Worm (Caenorhabditis elegans) whole organism, L2 larva: ENCODE results near the gene R12B2.2.
A peak's percentile ranks its signal among the peaks of the same experiment; 100 is the strongest.

Experiments used
- C34F6.9 ChIP-seq: fragments of 150-350 bp; optimal IDR thresholded peaks from 2 replicates; lab custom pipeline; 2014; ENCODE audit warnings: missing biosample characterization, missing genetic modification characterization
- F13H6.1 ChIP-seq: sonication (generic microtip); optimal IDR thresholded peaks from 2 replicates; lab custom pipeline; 2016; ENCODE audit warnings: missing genetic modification characterization, missing compliant biosample characterization
- R02D3.7 ChIP-seq: fragments of 150-350 bp; optimal IDR thresholded peaks from 2 replicates; lab custom pipeline; 2014; ENCODE audit warnings: missing biosample characterization, missing genetic modification characterization
- Y55F3AM.14 ChIP-seq: fragments of 200-800 bp; sonication (Bioruptor generic); optimal IDR thresholded peaks from 2 replicates; lab custom pipeline; 2018; ENCODE audit warnings: mild to moderate bottlenecking, missing genetic modification characterization, missing compliant biosample characterization
- ZK546.5 ChIP-seq: sonication (generic microtip); optimal IDR thresholded peaks from 2 replicates; lab custom pipeline; 2017; ENCODE audit warnings: missing biosample characterization, missing genetic modification characterization
- alr-1 ChIP-seq: fragments of 150-350 bp; optimal IDR thresholded peaks from 2 replicates; lab custom pipeline; 2014; ENCODE audit warnings: missing biosample characterization, missing genetic modification characterization
- aly-2 ChIP-seq: fragments of 150-350 bp; optimal IDR thresholded peaks from 2 replicates; lab custom pipeline; 2014; ENCODE audit warnings: missing biosample characterization, missing genetic modification characterization
- ama-1 ChIP-seq: fragments of 150-350 bp; optimal IDR thresholded peaks from 2 replicates; lab custom pipeline; 2018; ENCODE audit warnings: inconsistent platforms
- blmp-1 ChIP-seq: sonication (generic microtip); optimal IDR thresholded peaks from 2 replicates; lab custom pipeline; 2017; ENCODE audit warnings: missing genetic modification characterization, mild to moderate bottlenecking, missing compliant biosample characterization, antibody characterized with exemption, moderate library complexity; ENCODE audit not compliant: insufficient read depth
- ceh-16 ChIP-seq: fragments of 150-350 bp; optimal IDR thresholded peaks from 2 replicates; lab custom pipeline; 2014; ENCODE audit warnings: missing biosample characterization, missing genetic modification characterization
- ceh-82 ChIP-seq: fragments of 150-350 bp; optimal IDR thresholded peaks from 2 replicates; lab custom pipeline; 2014; ENCODE audit warnings: missing biosample characterization, missing genetic modification characterization
- crh-2 ChIP-seq: sonication (generic microtip); optimal IDR thresholded peaks from 2 replicates; lab custom pipeline; 2017; ENCODE audit warnings: missing biosample characterization, missing genetic modification characterization
- dmd-4 ChIP-seq: sonication (generic microtip); optimal IDR thresholded peaks from 2 replicates; lab custom pipeline; 2017; ENCODE audit warnings: missing biosample characterization, missing genetic modification characterization
- egl-27 ChIP-seq: sonication (generic microtip); optimal IDR thresholded peaks from 3 replicates; lab custom pipeline; 2017; ENCODE audit warnings: missing biosample characterization, missing genetic modification reagents, missing genetic modification characterization
- elt-1 ChIP-seq: fragments of 150-350 bp; optimal IDR thresholded peaks from 2 replicates; lab custom pipeline; 2014; ENCODE audit warnings: missing biosample characterization, missing genetic modification characterization
- elt-3 ChIP-seq: sonication (generic microtip); optimal IDR thresholded peaks from 2 replicates; lab custom pipeline; 2017; ENCODE audit warnings: missing biosample characterization, missing genetic modification characterization
- fos-1 ChIP-seq: fragments of 150-350 bp; optimal IDR thresholded peaks from 2 replicates; lab custom pipeline; 2014; ENCODE audit warnings: missing biosample characterization, missing genetic modification characterization
- gmeb-1 ChIP-seq: fragments of 150-350 bp; optimal IDR thresholded peaks from 2 replicates; lab custom pipeline; 2014; ENCODE audit warnings: missing biosample characterization, missing genetic modification characterization
- lin-11 ChIP-seq: fragments of 150-350 bp; sonication (generic microtip); optimal IDR thresholded peaks from 2 replicates; lab custom pipeline; 2014; ENCODE audit warnings: missing biosample characterization, missing genetic modification characterization, inconsistent platforms, mixed read lengths
- lin-13 ChIP-seq: fragments of 150-350 bp; optimal IDR thresholded peaks from 2 replicates; lab custom pipeline; 2014; ENCODE audit warnings: missing biosample characterization, missing genetic modification reagents, missing genetic modification characterization
- lin-39 ChIP-seq: fragments of 150-350 bp; optimal IDR thresholded peaks from 2 replicates; lab custom pipeline; 2014; ENCODE audit warnings: missing biosample characterization, missing genetic modification reagents, missing genetic modification characterization
- lsy-2 ChIP-seq, 2 experiments: fragments of 150-350 bp in 1 of 2; sonication (generic microtip) in 1 of 2; optimal IDR thresholded peaks; 2 replicates each; lab custom pipeline; 2014 to 2017; ENCODE audit warnings: missing biosample characterization in 2 of 2, missing genetic modification characterization in 2 of 2
- mab-5 ChIP-seq: fragments of 150-350 bp; optimal IDR thresholded peaks from 2 replicates; lab custom pipeline; 2014; ENCODE audit warnings: missing biosample characterization, missing genetic modification characterization
- mbf-1 ChIP-seq: sonication (generic microtip); optimal IDR thresholded peaks from 2 replicates; lab custom pipeline; 2017; ENCODE audit warnings: missing biosample characterization, missing genetic modification characterization
- mdl-1 ChIP-seq, 2 experiments: fragments of 150-350 bp in 1 of 2; sonication (generic microtip) in 1 of 2; optimal IDR thresholded peaks; 2 replicates each; lab custom pipeline; 2017; ENCODE audit warnings: missing biosample characterization in 2 of 2, missing genetic modification characterization in 2 of 2
- nhr-10 ChIP-seq: sonication (generic microtip); optimal IDR thresholded peaks from 2 replicates; lab custom pipeline; 2017; ENCODE audit warnings: missing biosample characterization, missing genetic modification characterization
- nhr-11 ChIP-seq: fragments of 150-350 bp; optimal IDR thresholded peaks from 2 replicates; lab custom pipeline; 2014; ENCODE audit warnings: missing biosample characterization, missing genetic modification characterization
- nhr-12 ChIP-seq: fragments of 150-350 bp; optimal IDR thresholded peaks from 2 replicates; lab custom pipeline; 2014; ENCODE audit warnings: missing biosample characterization, missing genetic modification characterization
- nhr-129 ChIP-seq: fragments of 150-350 bp; optimal IDR thresholded peaks from 2 replicates; lab custom pipeline; 2014; ENCODE audit warnings: missing biosample characterization, missing genetic modification characterization
- nhr-21 ChIP-seq: fragments of 150-350 bp; optimal IDR thresholded peaks from 2 replicates; lab custom pipeline; 2014; ENCODE audit warnings: missing biosample characterization, missing genetic modification characterization
- nhr-23 ChIP-seq: fragments of 150-350 bp; optimal IDR thresholded peaks from 2 replicates; lab custom pipeline; 2014; ENCODE audit warnings: missing biosample characterization, missing genetic modification reagents, missing genetic modification characterization
- nhr-237 ChIP-seq: fragments of 150-350 bp; optimal IDR thresholded peaks from 2 replicates; lab custom pipeline; 2014; ENCODE audit warnings: missing biosample characterization, missing genetic modification characterization
- nhr-25 ChIP-seq: fragments of 150-350 bp; sonication (generic microtip); optimal IDR thresholded peaks from 3 replicates; lab custom pipeline; 2014; ENCODE audit warnings: missing biosample characterization, missing genetic modification characterization
- nhr-6 ChIP-seq: fragments of 150-350 bp; optimal IDR thresholded peaks from 2 replicates; lab custom pipeline; 2014; ENCODE audit warnings: missing biosample characterization, missing genetic modification characterization
- nhr-77 ChIP-seq: fragments of 150-350 bp; optimal IDR thresholded peaks from 2 replicates; lab custom pipeline; 2014; ENCODE audit warnings: missing biosample characterization, missing genetic modification characterization
- peb-1 ChIP-seq: fragments of 150-350 bp; optimal IDR thresholded peaks from 2 replicates; lab custom pipeline; 2014; ENCODE audit warnings: missing biosample characterization, missing genetic modification characterization
- sem-4 ChIP-seq: fragments of 150-350 bp; optimal IDR thresholded peaks from 2 replicates; lab custom pipeline; 2014; ENCODE audit warnings: missing biosample characterization, missing genetic modification reagents, missing genetic modification characterization
- skn-1 ChIP-seq: sonication (generic microtip); optimal IDR thresholded peaks from 2 replicates; lab custom pipeline; 2017; ENCODE audit warnings: missing biosample characterization, missing genetic modification characterization
- sma-3 ChIP-seq: sonication (generic microtip); optimal IDR thresholded peaks from 2 replicates; lab custom pipeline; 2016; ENCODE audit warnings: missing genetic modification reagents, missing genetic modification characterization, missing compliant biosample characterization
- sma-9 ChIP-seq, 2 experiments: fragments of 150-350 bp in 1 of 2; sonication (generic microtip) in 1 of 2; optimal IDR thresholded peaks; 2 replicates each; lab custom pipeline; 2014 to 2016; ENCODE audit warnings: missing genetic modification characterization in 2 of 2, mild to moderate bottlenecking in 1 of 2, missing biosample characterization in 1 of 2, missing compliant biosample characterization in 1 of 2, missing genetic modification reagents in 1 of 2, moderate library complexity in 1 of 2
- snpc-4 ChIP-seq: fragments of 150-350 bp; optimal IDR thresholded peaks from 2 replicates; lab custom pipeline; 2014; ENCODE audit warnings: missing biosample characterization, missing genetic modification characterization
- unc-39 ChIP-seq: fragments of 150-350 bp; optimal IDR thresholded peaks from 2 replicates; lab custom pipeline; 2014; ENCODE audit warnings: missing biosample characterization, missing genetic modification characterization
- unc-55 ChIP-seq: fragments of 150-350 bp; sonication (generic microtip); optimal IDR thresholded peaks from 3 replicates; lab custom pipeline; 2014; ENCODE audit warnings: missing biosample characterization, missing genetic modification reagents, missing genetic modification characterization
- unc-62 ChIP-seq: fragments of 150-350 bp; optimal IDR thresholded peaks from 2 replicates; lab custom pipeline; 2014; ENCODE audit warnings: missing biosample characterization, missing genetic modification reagents, missing genetic modification characterization
- zag-1 ChIP-seq: fragments of 150-350 bp; optimal IDR thresholded peaks from 2 replicates; lab custom pipeline; 2014; ENCODE audit warnings: missing biosample characterization, missing genetic modification characterization
- ztf-1 ChIP-seq: fragments of 200-800 bp; sonication (Bioruptor generic); conservative IDR thresholded peaks from 2 replicates; pipeline ENCODE4 v1.3.6; 2022; ENCODE audit warnings: missing genetic modification characterization, missing compliant biosample characterization
- ztf-11 ChIP-seq: sonication (generic microtip); optimal IDR thresholded peaks from 2 replicates; lab custom pipeline; 2017; ENCODE audit warnings: missing biosample characterization, missing genetic modification characterization
- ztf-4 ChIP-seq: fragments of 150-350 bp; optimal IDR thresholded peaks from 2 replicates; lab custom pipeline; 2014; ENCODE audit warnings: missing biosample characterization, missing genetic modification characterization

R12B2.2 gene

DNA sequence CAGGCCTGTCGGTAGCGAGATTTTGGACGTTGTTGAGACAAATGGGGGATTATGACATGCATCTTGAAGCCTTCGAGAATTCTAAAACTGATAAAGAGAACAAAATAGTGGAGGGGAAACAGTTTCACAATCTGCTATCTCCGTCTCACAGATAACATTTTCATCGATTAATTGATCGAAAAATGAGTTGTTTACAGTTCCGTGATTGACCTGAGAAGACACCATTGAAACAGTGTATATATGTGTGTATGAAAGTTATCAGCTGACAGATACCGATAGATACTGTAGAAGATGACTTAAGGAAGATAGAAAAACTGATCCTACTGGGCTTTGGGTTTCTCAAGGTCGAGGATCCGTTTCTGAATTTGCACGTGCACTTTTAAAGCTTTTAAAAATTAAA lies 32.3 kb downstream of the R12B2.2 start:
- TF ChIP-seq R02D3.7 (tag; lab: Kevin White, UChicago) (no peak), C34F6.9 (tag; lab: Kevin White, UChicago) (no peak), lin-13 (GFP tag; lab: Kevin White, UChicago) (no peak), aly-2 (tag; lab: Kevin White, UChicago) (no peak), ceh-82 (tag; lab: Kevin White, UChicago) (no peak), dmd-4 (tag; lab: Kevin White, UChicago) (no peak), fos-1 (tag; lab: Kevin White, UChicago) (peak; percentile 41), nhr-23 (tag; lab: Kevin White, UChicago) (no peak), sem-4 (tag; lab: Kevin White, UChicago) (no peak), nhr-25 (tag; lab: Kevin White, UChicago) (no peak), skn-1 (peak; percentile 3), nhr-237 (tag; lab: Kevin White, UChicago) (no peak), nhr-129 (tag; lab: Kevin White, UChicago) (peak; percentile 26), Y55F3AM.14 (GFP tag; lab: Kevin White, UChicago) (no peak), ama-1 (lab: Kevin White, UChicago) (no peak), unc-55 (no peak), mdl-1 (tag; optimal IDR thresholded peaks at IDR 0.05; lab: Kevin White, UChicago) (no peak), elt-3 (tag; lab: Kevin White, UChicago) (no peak), lin-11 (tag; lab: Kevin White, UChicago) (no peak), nhr-11 (tag; lab: Kevin White, UChicago) (no peak), gmeb-1 (peak; percentile 46), elt-1 (no peak), ztf-4 (no peak), sma-3 (GFP tag; lab: Kevin White, UChicago) (no peak), nhr-10 (no peak), peb-1 (tag; lab: Kevin White, UChicago) (no peak), mab-5 (tag; lab: Kevin White, UChicago) (no peak), lin-39 (no peak), mbf-1 (tag; lab: Kevin White, UChicago) (no peak), alr-1 (tag; lab: Kevin White, UChicago) (no peak), crh-2 (tag; lab: Kevin White, UChicago) (peak; percentile 25), ztf-11 (tag; lab: Kevin White, UChicago) (no peak), blmp-1 (tag; lab: Kevin White, UChicago) (peak; percentile 49), egl-27 (peak; percentile 59), snpc-4 (tag; lab: Kevin White, UChicago) (no peak), F13H6.1 (tag; lab: Kevin White, UChicago) (no peak), nhr-77 (tag; lab: Kevin White, UChicago) (no peak), nhr-21 (tag; lab: Kevin White, UChicago) (no peak), nhr-6 (tag; lab: Kevin White, UChicago) (no peak), ZK546.5 (no peak), unc-62 (no peak), nhr-12 (tag; lab: Kevin White, UChicago) (no peak), zag-1 (tag; lab: Kevin White, UChicago) (no peak), sma-9 (GFP tag; optimal IDR thresholded peaks at IDR 0.05; lab: Kevin White, UChicago) (peak; percentile 61), sma-9 (tag; optimal IDR thresholded peaks at IDR 0.05; lab: Kevin White, UChicago) (no peak), ztf-1 (GFP tag; lab: Robert Waterston, UW) (no peak), lsy-2 (tag; optimal IDR thresholded peaks at IDR 0.05; lab: Kevin White, UChicago) (peak in 1 of 2 experiments; percentile 32), unc-39 (tag; lab: Kevin White, UChicago) (no peak), ceh-16 (tag; lab: Kevin White, UChicago) (no peak)
